Fruit fly (Drosophila melanogaster): Measurements from ENCODE around the gene ATPsynepsilonL.

DNA sequence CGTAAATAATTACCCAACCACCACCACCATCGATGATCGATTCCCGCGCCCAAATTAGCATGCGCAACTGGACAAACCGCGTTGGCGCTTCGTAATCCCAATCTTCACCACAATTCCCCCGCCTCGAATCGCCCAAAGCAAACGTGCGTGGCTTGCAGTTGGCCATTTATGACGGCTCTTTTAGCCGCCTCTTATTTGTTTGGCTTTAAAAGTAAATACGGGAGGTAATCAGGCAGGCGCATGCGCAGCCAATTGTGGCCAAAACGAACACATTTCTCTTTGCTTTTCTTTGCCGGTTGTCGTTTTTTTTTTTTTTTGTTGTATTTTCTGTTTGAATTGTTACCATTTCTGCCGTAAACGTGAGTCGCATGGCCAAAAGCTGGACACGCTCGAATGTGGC lies 29.0 kb downstream of the ATPsynepsilonL start:
- TF ChIP-seq Clk (GFP tag; optimal IDR thresholded peaks at IDR 0.05), result no peak
- TF ChIP-seq CG12768 (GFP tag; optimal IDR thresholded peaks at IDR 0.05), result no peak
- no peak for TF ChIP-seq CG1620 (GFP tag; optimal IDR thresholded peaks at IDR 0.05)
